Fruit fly (Drosophila melanogaster) whole organism, embryonic: ENCODE results near the gene CG14277.

ENCODE experiments used
- Ada2b ChIP-seq: fragments of 200-800 bp; sonication (Bioruptor generic); IDR thresholded peaks from 2 replicates; pipeline ENCODE4 v1.3.6; 2022; ENCODE audit warnings: missing biosample characterization, missing genetic modification characterization
- Blimp-1 ChIP-seq: fragments of 200-800 bp; sonication (Bioruptor generic); optimal IDR thresholded peaks from 3 replicates; lab custom pipeline; 2018; ENCODE audit warnings: missing biosample characterization, missing genetic modification characterization, mild to moderate bottlenecking, moderate library complexity, missing genetic modification reagents
- BtbVII ChIP-seq: fragments of 200-800 bp; sonication (Bioruptor generic); optimal IDR thresholded peaks from 3 replicates; lab custom pipeline; 2017; ENCODE audit warnings: missing biosample characterization, mild to moderate bottlenecking, missing genetic modification characterization
- CG11093 ChIP-seq: fragments of 200-800 bp; sonication (Bioruptor generic); IDR thresholded peaks from 3 replicates; pipeline ENCODE4 v1.3.6; 2022; ENCODE audit warnings: missing biosample characterization, missing genetic modification characterization
- CG13894 ChIP-seq: fragments of 200-800 bp; sonication (Bioruptor generic); optimal IDR thresholded peaks from 3 replicates; lab custom pipeline; 2018; ENCODE audit warnings: missing biosample characterization, mild to moderate bottlenecking, missing genetic modification characterization, moderate library complexity
- CG15011 ChIP-seq: fragments of 200-800 bp; sonication (Bioruptor generic); optimal IDR thresholded peaks from 3 replicates; lab custom pipeline; 2018; ENCODE audit warnings: missing biosample characterization, mild to moderate bottlenecking, missing genetic modification characterization
- CG16815 ChIP-seq: fragments of 200-800 bp; sonication (Bioruptor generic); optimal IDR thresholded peaks from 3 replicates; lab custom pipeline; 2017; ENCODE audit warnings: missing biosample characterization, mild to moderate bottlenecking, missing genetic modification characterization
- CG18476 ChIP-seq: fragments of 200-800 bp; sonication (Bioruptor generic); optimal IDR thresholded peaks from 2 replicates; lab custom pipeline; 2016; ENCODE audit warnings: missing biosample characterization, mild to moderate bottlenecking, missing genetic modification characterization
- CG2202 ChIP-seq: fragments of 200-800 bp; sonication (Bioruptor generic); optimal IDR thresholded peaks from 2 replicates; lab custom pipeline; 2018; ENCODE audit warnings: missing biosample characterization, mild to moderate bottlenecking, missing genetic modification characterization
- CG2678 ChIP-seq: fragments of 200-800 bp; sonication (Bioruptor generic); optimal IDR thresholded peaks from 3 replicates; lab custom pipeline; 2019; ENCODE audit warnings: missing biosample characterization, mild to moderate bottlenecking, missing genetic modification characterization, moderate library complexity
- CG31441 ChIP-seq: fragments of 200-800 bp; sonication (Bioruptor generic); IDR thresholded peaks from 2 replicates; pipeline ENCODE4 v1.3.6; 2022; ENCODE audit warnings: missing biosample characterization, missing genetic modification characterization
- CG3163 ChIP-seq: fragments of 200-800 bp; sonication (Bioruptor generic); optimal IDR thresholded peaks from 3 replicates; lab custom pipeline; 2016; ENCODE audit warnings: missing biosample characterization, missing genetic modification characterization
- CG4730 ChIP-seq: fragments of 200-800 bp; sonication (Bioruptor generic); IDR thresholded peaks from 2 replicates; pipeline ENCODE4 v1.3.6; 2022; ENCODE audit warnings: missing biosample characterization, missing genetic modification characterization
- CG6272 ChIP-seq: fragments of 200-800 bp; sonication (Bioruptor generic); IDR thresholded peaks from 2 replicates; pipeline ENCODE4 v1.3.6; 2022; ENCODE audit warnings: missing biosample characterization, missing genetic modification characterization
- CG7556 ChIP-seq: fragments of 200-800 bp; sonication (Bioruptor generic); optimal IDR thresholded peaks from 2 replicates; lab custom pipeline; 2017; ENCODE audit warnings: missing biosample characterization, mild to moderate bottlenecking, missing genetic modification characterization
- CG7745 ChIP-seq: fragments of 200-800 bp; sonication (Bioruptor generic); optimal IDR thresholded peaks from 2 replicates; lab custom pipeline; 2018; ENCODE audit warnings: missing biosample characterization, mild to moderate bottlenecking, missing genetic modification characterization, moderate library complexity
- CG8089 ChIP-seq: fragments of 200-800 bp; sonication (Bioruptor generic); optimal IDR thresholded peaks from 3 replicates; lab custom pipeline; 2016; ENCODE audit warnings: missing biosample characterization, missing genetic modification characterization
- CG8359 ChIP-seq: fragments of 200-800 bp; sonication (Bioruptor generic); optimal IDR thresholded peaks from 2 replicates; lab custom pipeline; 2017; ENCODE audit warnings: missing biosample characterization, mild to moderate bottlenecking, missing genetic modification characterization, borderline replicate concordance
- CG8388 ChIP-seq: fragments of 200-800 bp; sonication (Bioruptor generic); optimal IDR thresholded peaks from 2 replicates; lab custom pipeline; 2019; ENCODE audit warnings: missing biosample characterization, mild to moderate bottlenecking, missing genetic modification characterization, moderate library complexity
- D19B ChIP-seq: fragments of 200-800 bp; sonication (Bioruptor generic); optimal IDR thresholded peaks from 2 replicates; lab custom pipeline; 2017; ENCODE audit warnings: missing biosample characterization, mild to moderate bottlenecking, missing genetic modification characterization
- Dek ChIP-seq: fragments of 200-800 bp; sonication (Bioruptor generic); optimal IDR thresholded peaks from 3 replicates; lab custom pipeline; 2019; ENCODE audit warnings: missing biosample characterization, mild to moderate bottlenecking, missing genetic modification characterization, moderate library complexity
- HHEX ChIP-seq: fragments of 200-800 bp; sonication (Bioruptor generic); optimal IDR thresholded peaks from 3 replicates; lab custom pipeline; 2017; ENCODE audit warnings: missing biosample characterization, mild to moderate bottlenecking, missing genetic modification characterization, missing genetic modification reagents
- HmgZ ChIP-seq: fragments of 200-800 bp; sonication (Bioruptor generic); optimal IDR thresholded peaks from 2 replicates; lab custom pipeline; 2018; ENCODE audit warnings: missing biosample characterization, mild to moderate bottlenecking, missing genetic modification characterization
- Hr39 ChIP-seq: fragments of >200 bp; optimal IDR thresholded peaks from 2 replicates; lab custom pipeline; 2017
- Lhr ChIP-seq: fragments of 200-800 bp; sonication (Bioruptor generic); optimal IDR thresholded peaks from 3 replicates; lab custom pipeline; 2017; ENCODE audit warnings: mild to moderate bottlenecking, missing biosample characterization, missing genetic modification reagents, missing genetic modification characterization
- MTF-1 ChIP-seq: fragments of 200-800 bp; sonication (Bioruptor generic); optimal IDR thresholded peaks from 2 replicates; lab custom pipeline; 2018; ENCODE audit warnings: missing biosample characterization, mild to moderate bottlenecking, missing genetic modification characterization, borderline replicate concordance
- Nf-YC ChIP-seq: fragments of 200-800 bp; optimal IDR thresholded peaks from 3 replicates; lab custom pipeline; 2019; ENCODE audit warnings: missing biosample characterization, mild to moderate bottlenecking, missing genetic modification characterization, moderate library complexity
- Poxn ChIP-seq: fragments of 200-800 bp; sonication (Bioruptor generic); IDR thresholded peaks from 2 replicates; pipeline ENCODE4 v1.3.6; 2022; ENCODE audit warnings: missing biosample characterization, missing genetic modification characterization
- Rfx ChIP-seq: fragments of 200-800 bp; sonication (Bioruptor generic); IDR thresholded peaks from 2 replicates; pipeline ENCODE4 v1.3.6; 2022; ENCODE audit warnings: missing biosample characterization, missing genetic modification characterization
- Six4 ChIP-seq: fragments of 200-800 bp; sonication (Bioruptor generic); optimal IDR thresholded peaks from 2 replicates; lab custom pipeline; 2016; ENCODE audit warnings: missing biosample characterization, missing genetic modification characterization
- Sox102F ChIP-seq: fragments of 200-800 bp; sonication (Bioruptor generic); optimal IDR thresholded peaks from 2 replicates; lab custom pipeline; 2018; ENCODE audit warnings: missing biosample characterization, mild to moderate bottlenecking, missing genetic modification characterization, moderate library complexity
- Tbp ChIP-seq: fragments of >200 bp; optimal IDR thresholded peaks from 2 replicates; lab custom pipeline; 2018; ENCODE audit warnings: missing biosample characterization, missing genetic modification characterization
- Usf ChIP-seq: fragments of 200-800 bp; sonication (Bioruptor generic); optimal IDR thresholded peaks from 2 replicates; lab custom pipeline; 2017; ENCODE audit warnings: missing genotype, missing biosample characterization, missing genetic modification characterization
- Vsx1 ChIP-seq: fragments of 200-800 bp; sonication (Bioruptor generic); optimal IDR thresholded peaks from 2 replicates; lab custom pipeline; 2017; ENCODE audit warnings: missing biosample characterization, mild to moderate bottlenecking, missing genetic modification characterization, missing genetic modification reagents
- ase ChIP-seq: fragments of 200-800 bp; sonication (Bioruptor generic); IDR thresholded peaks from 3 replicates; pipeline ENCODE4 v1.3.6; 2022; ENCODE audit warnings: missing biosample characterization, missing genetic modification characterization
- bigmax ChIP-seq: fragments of 200-800 bp; sonication (Bioruptor generic); optimal IDR thresholded peaks from 2 replicates; lab custom pipeline; 2018; ENCODE audit warnings: missing biosample characterization, mild to moderate bottlenecking, missing genetic modification characterization
- bsh ChIP-seq, 2 experiments: fragments of 200-800 bp; sonication (Bioruptor generic); optimal IDR thresholded peaks; 2 replicates each; lab custom pipeline; 2017 to 2018; ENCODE audit warnings: mild to moderate bottlenecking in 2 of 2, missing biosample characterization in 2 of 2, missing genetic modification characterization in 2 of 2, moderate library complexity in 1 of 2
- cato ChIP-seq: fragments of 200-800 bp; sonication (Bioruptor generic); optimal IDR thresholded peaks from 2 replicates; lab custom pipeline; 2016; ENCODE audit warnings: missing biosample characterization, missing genetic modification characterization, borderline replicate concordance
- dati ChIP-seq: fragments of 200-800 bp; sonication (Bioruptor generic); IDR thresholded peaks from 2 replicates; pipeline ENCODE4 v1.3.6; 2022; ENCODE audit warnings: missing biosample characterization, missing genetic modification characterization
- dysf ChIP-seq: fragments of 200-800 bp; sonication (Bioruptor generic); IDR thresholded peaks from 3 replicates; pipeline ENCODE4 v1.3.6; 2022; ENCODE audit warnings: missing biosample characterization, missing genetic modification characterization
- esg ChIP-seq: fragments of 200-800 bp; sonication (Bioruptor generic); conservative IDR thresholded peaks from 2 replicates; pipeline ENCODE4 v1.3.6; 2022; ENCODE audit warnings: missing biosample characterization, missing genetic modification characterization
- jigr1 ChIP-seq: fragments of 200-800 bp; sonication (Bioruptor generic); IDR thresholded peaks from 3 replicates; pipeline ENCODE4 v1.3.6; 2022; ENCODE audit warnings: missing biosample characterization, missing genetic modification characterization
- mld ChIP-seq: fragments of 200-800 bp; sonication (Bioruptor generic); IDR thresholded peaks from 3 replicates; pipeline ENCODE4 v1.3.6; 2022; ENCODE audit warnings: missing biosample characterization, missing genetic modification characterization; ENCODE audit not compliant: partially characterized antibody
- nau ChIP-seq: fragments of 200-800 bp; sonication (Bioruptor generic); optimal IDR thresholded peaks from 3 replicates; lab custom pipeline; 2017; ENCODE audit warnings: missing biosample characterization, mild to moderate bottlenecking, missing genetic modification characterization, missing genetic modification reagents
- onecut ChIP-seq: fragments of 200-800 bp; sonication (Bioruptor generic); IDR thresholded peaks from 2 replicates; pipeline ENCODE4 v1.3.6; 2022; ENCODE audit warnings: missing biosample characterization, missing genetic modification characterization
- peb ChIP-seq: fragments of 200-800 bp; sonication (Bioruptor generic); IDR thresholded peaks from 2 replicates; pipeline ENCODE4 v1.3.6; 2022; ENCODE audit warnings: missing biosample characterization, missing genetic modification characterization
- pum ChIP-seq: fragments of 200-800 bp; sonication (Bioruptor generic); optimal IDR thresholded peaks from 2 replicates; lab custom pipeline; 2016; ENCODE audit warnings: missing biosample characterization, missing genetic modification characterization
- run ChIP-seq: fragments of 200-800 bp; sonication (Bioruptor generic); optimal IDR thresholded peaks from 3 replicates; lab custom pipeline; 2018; ENCODE audit warnings: missing biosample characterization, mild to moderate bottlenecking, missing genetic modification characterization
- salm ChIP-seq: fragments of 200-800 bp; sonication (Bioruptor generic); optimal IDR thresholded peaks from 2 replicates; lab custom pipeline; 2018; ENCODE audit warnings: missing biosample characterization, mild to moderate bottlenecking, missing genetic modification characterization
- slp2 ChIP-seq: fragments of 200-800 bp; sonication (Bioruptor generic); optimal IDR thresholded peaks from 2 replicates; lab custom pipeline; 2016; ENCODE audit warnings: missing biosample characterization, missing genetic modification characterization

CG14277 gene

dm6 chr2L:8279400-8280065, 37.2 kb downstream of the CG14277 start (continued):
- peak; percentile 46; the same call in 1 of the 2 replicates for TF ChIP-seq esg (GFP tag; lab: Robert Waterston, UW)
- no peak for TF ChIP-seq CG3163
- no peak for TF ChIP-seq Dek
- peak; percentile 76 for TF ChIP-seq CG16815 (GFP tag; lab: Kevin White, UChicago)
- peak; percentile 36; the same call in 1 of the 2 replicates for TF ChIP-seq dati (GFP tag; lab: Robert Waterston, UW)
- TF ChIP-seq BtbVII = peak; percentile 4
- peak; percentile 71 for TF ChIP-seq pum (GFP tag; lab: Kevin White, UChicago)
- peak; percentile 29 for TF ChIP-seq Usf (GFP tag; lab: Kevin White, UChicago)
- peak; percentile 63 for TF ChIP-seq onecut
- TF ChIP-seq Rfx (GFP tag; lab: Robert Waterston, UW) = no peak
- TF ChIP-seq Tbp = no peak
- no peak for TF ChIP-seq mld
- no peak for TF ChIP-seq CG15011 (GFP tag; lab: Kevin White, UChicago)
- peak; percentile 50 for TF ChIP-seq CG8089 (GFP tag; lab: Kevin White, UChicago)
- TF ChIP-seq peb (GFP tag; lab: Robert Waterston, UW) = peak; percentile 42; the same call in 1 of the 2 replicates
- TF ChIP-seq CG18476 (GFP tag; lab: Kevin White, UChicago) = peak; percentile 50
- TF ChIP-seq dysf (GFP tag; lab: Robert Waterston, UW) = peak; percentile 33; the same call in 1 of the 3 replicates
- TF ChIP-seq CG7745 (tag; lab: Kevin White, UChicago) = no peak
- TF ChIP-seq CG2202 (tag; lab: Kevin White, UChicago) = peak; percentile 82
- peak; percentile 35 for TF ChIP-seq slp2
- no peak for TF ChIP-seq CG13894
- peak; percentile 10 for TF ChIP-seq cato (GFP tag; lab: Kevin White, UChicago)
- no peak for TF ChIP-seq D19B (GFP tag; lab: Kevin White, UChicago)
- TF ChIP-seq Sox102F (GFP tag; lab: Kevin White, UChicago) = peak; percentile 37
- no peak for TF ChIP-seq CG11093 (GFP tag; lab: Robert Waterston, UW)
- TF ChIP-seq CG8388 (GFP tag; lab: Kevin White, UChicago) = peak; percentile 77
- no peak for TF ChIP-seq ase
- TF ChIP-seq CG31441 (GFP tag; lab: Robert Waterston, UW) = peak; percentile 80
- no peak for TF ChIP-seq salm (tag; lab: Kevin White, UChicago)
- no peak for TF ChIP-seq Hr39
- no peak for TF ChIP-seq HmgZ (tag; lab: Kevin White, UChicago)
- peak; percentile 48 for TF ChIP-seq MTF-1 (GFP tag; lab: Kevin White, UChicago)
- peak; percentile 47 for TF ChIP-seq Lhr (GFP tag; lab: Kevin White, UChicago)
- TF ChIP-seq Ada2b = no peak
- TF ChIP-seq Six4 (GFP tag; lab: Kevin White, UChicago) = peak; percentile 60
- no peak for TF ChIP-seq bigmax
- peak; percentile 66 for TF ChIP-seq CG2678 (tag; lab: Kevin White, UChicago)
- TF ChIP-seq bsh (GFP tag; optimal IDR thresholded peaks at IDR 0.05; lab: Kevin White, UChicago) = peak; percentile 89 to 92
- TF ChIP-seq Blimp-1 (GFP tag; lab: Kevin White, UChicago) = peak; percentile 78
- peak; percentile 55; the same call in 1 of the 2 replicates for TF ChIP-seq CG4730 (GFP tag; lab: Robert Waterston, UW)
- peak; percentile 32 for TF ChIP-seq Vsx1
- no peak for TF ChIP-seq run (tag; lab: Kevin White, UChicago)
- TF ChIP-seq Nf-YC (tag; lab: Kevin White, UChicago) = no peak
- TF ChIP-seq jigr1 (GFP tag; lab: Robert Waterston, UW) = no peak
- TF ChIP-seq CG7556 (GFP tag; lab: Kevin White, UChicago) = peak; percentile 63
- peak; percentile 44 for TF ChIP-seq CG6272 (GFP tag; lab: Robert Waterston, UW)
- TF ChIP-seq CG8359 (GFP tag; lab: Kevin White, UChicago) = peak; percentile 63
- no peak for TF ChIP-seq nau (GFP tag; lab: Kevin White, UChicago)
- peak; percentile 49 for TF ChIP-seq HHEX (GFP tag; lab: Kevin White, UChicago)
- TF ChIP-seq Poxn (GFP tag; lab: Robert Waterston, UW) = no peak
